Worm (Caenorhabditis elegans) whole organism, L4 larva: Measurements from ENCODE around the gene ham-2.
"Not testable (repeated sequence)": the region's sequence is repeated elsewhere in the genome, so short reads cannot be mapped to it uniquely, and the experiment has no call there.

ENCODE experiments used
- D1046.2 ChIP-seq: fragments of 200-800 bp; sonication (Bioruptor generic); IDR thresholded peaks from 2 replicates; pipeline ENCODE4 v1.3.6; 2022; ENCODE audit warnings: missing genetic modification characterization, missing compliant biosample characterization
- F49E8.2 ChIP-seq: sonication (generic microtip); optimal IDR thresholded peaks from 2 replicates; lab custom pipeline; 2016; ENCODE audit warnings: missing compliant biosample characterization, mild to moderate bottlenecking, missing genetic modification characterization, borderline replicate concordance
- arid-1 ChIP-seq: fragments of 200-800 bp; sonication (Bioruptor generic); conservative IDR thresholded peaks from 2 replicates; pipeline ENCODE4 v1.3.6; 2022; ENCODE audit warnings: missing genetic modification reagents, missing genetic modification characterization, missing compliant biosample characterization
- ceh-28 ChIP-seq: fragments of 150-350 bp; optimal IDR thresholded peaks from 2 replicates; lab custom pipeline; 2014; ENCODE audit warnings: missing biosample characterization, missing genetic modification reagents, missing genetic modification characterization
- dmd-8 ChIP-seq: fragments of 200-800 bp; sonication (Bioruptor generic); IDR thresholded peaks from 2 replicates; pipeline ENCODE4 v1.3.6; 2022; ENCODE audit warnings: missing genetic modification characterization, missing compliant biosample characterization
- duxl-1 ChIP-seq: sonication (generic microtip); optimal IDR thresholded peaks from 2 replicates; lab custom pipeline; 2016; ENCODE audit warnings: mild to moderate bottlenecking, missing genetic modification characterization, moderate library complexity, missing compliant biosample characterization; ENCODE audit not compliant: poor library complexity
- hlh-30 ChIP-seq: sonication (generic microtip); optimal IDR thresholded peaks from 2 replicates; lab custom pipeline; 2017; ENCODE audit warnings: antibody characterized with exemption, mild to moderate bottlenecking, missing genetic modification characterization, missing compliant biosample characterization; ENCODE audit not compliant: insufficient read depth
- lim-7 ChIP-seq: fragments of 200-800 bp; sonication (Bioruptor generic); IDR thresholded peaks from 2 replicates; pipeline ENCODE4 v1.3.6; 2022; ENCODE audit warnings: missing genetic modification characterization, missing compliant biosample characterization
- lin-13 ChIP-seq: fragments of 150-350 bp; optimal IDR thresholded peaks from 2 replicates; lab custom pipeline; 2014; ENCODE audit warnings: missing biosample characterization, missing genetic modification reagents, missing genetic modification characterization
- lsy-2 ChIP-seq, 2 experiments: fragments of 150-350 bp in 1 of 2; sonication (generic microtip) in 1 of 2; optimal IDR thresholded peaks; 2 replicates each; lab custom pipeline; 2014 to 2017; ENCODE audit warnings: missing biosample characterization in 2 of 2, missing genetic modification characterization in 2 of 2
- mdt-29 ChIP-seq: fragments of 200-800 bp; sonication (Bioruptor generic); IDR thresholded peaks from 2 replicates; pipeline ENCODE4 v1.3.6; 2022; ENCODE audit warnings: missing genetic modification reagents, missing genetic modification characterization, missing compliant biosample characterization
- mep-1 ChIP-seq: fragments of 150-350 bp; sonication (generic microtip); optimal IDR thresholded peaks from 3 replicates; lab custom pipeline; 2014; ENCODE audit warnings: missing biosample characterization, missing genetic modification characterization
- mes-2 ChIP-seq: sonication (generic microtip); optimal IDR thresholded peaks from 2 replicates; lab custom pipeline; 2016; ENCODE audit warnings: missing genotype, mild to moderate bottlenecking, missing genetic modification characterization, missing compliant biosample characterization; ENCODE audit not compliant: poor library complexity, severe bottlenecking
- mxl-3 ChIP-seq: fragments of 200-800 bp; sonication (Bioruptor generic); optimal IDR thresholded peaks from 2 replicates; lab custom pipeline; 2018; ENCODE audit warnings: mild to moderate bottlenecking, missing genetic modification characterization, missing compliant biosample characterization
- nhr-25 ChIP-seq: sonication (generic microtip); optimal IDR thresholded peaks from 2 replicates; lab custom pipeline; 2017; ENCODE audit warnings: missing genetic modification characterization, mild to moderate bottlenecking, missing compliant biosample characterization, antibody characterized with exemption, moderate library complexity, borderline replicate concordance; ENCODE audit not compliant: insufficient read depth
- nhr-48 ChIP-seq: sonication (generic microtip); optimal IDR thresholded peaks from 2 replicates; lab custom pipeline; 2016; ENCODE audit warnings: mild to moderate bottlenecking, missing genetic modification characterization, missing compliant biosample characterization
- nhr-6 ChIP-seq: fragments of 150-350 bp; optimal IDR thresholded peaks from 2 replicates; lab custom pipeline; 2014; ENCODE audit warnings: missing biosample characterization, missing genetic modification characterization
- nhr-76 ChIP-seq: fragments of 150-350 bp; optimal IDR thresholded peaks from 2 replicates; lab custom pipeline; 2014; ENCODE audit warnings: missing biosample characterization, missing genetic modification characterization
- pha-4 ChIP-seq, 2 experiments: fragments of 150-350 bp in 1 of 2; fragments of 200-800 bp in 1 of 2; sonication (Bioruptor generic) in 1 of 2; IDR thresholded peaks in 1 of 2; optimal IDR thresholded peaks in 1 of 2; 2 replicates each; pipeline versions ENCODE4 v1.3.6 to Lab custom; 2014 to 2022; ENCODE audit warnings: missing genetic modification characterization in 2 of 2, missing genetic modification reagents in 2 of 2, missing biosample characterization in 1 of 2, missing compliant biosample characterization in 1 of 2
- php-3 ChIP-seq: fragments of 200-800 bp; sonication (Bioruptor generic); IDR thresholded peaks from 2 replicates; pipeline ENCODE4 v1.3.6; 2022; ENCODE audit warnings: missing genetic modification reagents, missing genetic modification characterization, missing compliant biosample characterization
- rbr-2 ChIP-seq: sonication (generic microtip); optimal IDR thresholded peaks from 2 replicates; lab custom pipeline; 2016; ENCODE audit warnings: missing genotype, missing genetic modification characterization, missing compliant biosample characterization
- saeg-2 ChIP-seq: fragments of 200-800 bp; sonication (Bioruptor generic); IDR thresholded peaks from 2 replicates; pipeline ENCODE4 v1.3.6; 2022; ENCODE audit warnings: missing genetic modification reagents, missing genetic modification characterization, missing compliant biosample characterization
- sdz-12 ChIP-seq: fragments of 200-800 bp; sonication (Bioruptor generic); optimal IDR thresholded peaks from 2 replicates; lab custom pipeline; 2018; ENCODE audit warnings: mild to moderate bottlenecking, missing genetic modification characterization, missing compliant biosample characterization
- snpc-1.2 ChIP-seq: fragments of 200-800 bp; sonication (Bioruptor generic); IDR thresholded peaks from 2 replicates; pipeline ENCODE4 v1.3.6; 2022; ENCODE audit warnings: missing genetic modification reagents, missing genetic modification characterization, missing compliant biosample characterization
- spr-1 ChIP-seq: sonication (generic microtip); optimal IDR thresholded peaks from 2 replicates; lab custom pipeline; 2016; ENCODE audit warnings: mild to moderate bottlenecking, missing genetic modification characterization, missing compliant biosample characterization
- spr-3 ChIP-seq: fragments of 200-800 bp; sonication (Bioruptor generic); optimal IDR thresholded peaks from 2 replicates; lab custom pipeline; 2018; ENCODE audit warnings: mild to moderate bottlenecking, missing genetic modification characterization, missing compliant biosample characterization

The ham-2 gene

DNA sequence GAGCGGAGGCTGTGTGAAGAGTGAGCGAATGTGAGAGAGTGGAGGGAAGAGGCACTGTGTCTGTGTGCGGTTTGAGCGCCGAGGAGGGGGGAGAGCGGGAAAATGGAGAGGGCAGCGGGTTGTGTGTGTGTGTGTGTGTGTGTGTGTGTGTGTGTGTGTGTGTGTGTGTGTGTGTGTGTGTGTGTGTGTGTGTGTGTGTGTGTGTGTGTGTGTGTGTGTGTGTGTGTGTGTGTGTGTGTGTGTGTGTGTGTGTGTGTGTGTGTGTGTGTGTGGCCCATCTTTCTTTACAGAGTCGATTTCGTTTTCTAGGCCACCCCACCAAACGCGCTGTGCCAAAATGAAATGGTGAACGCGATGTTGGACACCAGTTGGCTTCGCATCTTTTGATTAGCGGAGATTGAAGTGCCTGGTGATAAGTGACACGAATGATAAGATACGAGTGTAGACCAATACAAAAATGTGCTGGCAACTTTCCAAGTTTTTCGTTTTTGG lies 52.0 kb downstream of the ham-2 start (continued):
- TF ChIP-seq pha-4 (GFP tag; IDR thresholded peaks at IDR 0.05; lab: Robert Waterston, UW) (peak; percentile 94; the same call in 1 of the 2 replicates), rbr-2 (peak; percentile 76), mep-1 (tag; lab: Kevin White, UChicago) (peak; percentile 81), lsy-2 (tag; optimal IDR thresholded peaks at IDR 0.05; lab: Kevin White, UChicago) (peak in 1 of 2 experiments; percentile 35), duxl-1 (tag; lab: Kevin White, UChicago) (peak; percentile 26), spr-3 (GFP tag; lab: Kevin White, UChicago) (peak; percentile 88), php-3 (peak; percentile 76; the same call in 1 of the 2 replicates), saeg-2 (GFP tag; lab: Robert Waterston, UW) (peak; percentile 92), lin-13 (GFP tag; lab: Kevin White, UChicago) (peak; percentile 22), nhr-48 (tag; lab: Kevin White, UChicago) (peak; percentile 56), D1046.2 (GFP tag; lab: Robert Waterston, UW) (peak; percentile 53; the same call in 1 of the 2 replicates), arid-1 (peak; percentile 84), mes-2 (tag; lab: Kevin White, UChicago) (peak; percentile 55), sdz-12 (GFP tag; lab: Kevin White, UChicago) (peak; percentile 85), nhr-6 (peak; percentile 56), mxl-3 (GFP tag; lab: Kevin White, UChicago) (peak; percentile 93), mdt-29 (peak; percentile 55; the same call in 1 of the 2 replicates), nhr-25 (tag; lab: Kevin White, UChicago) (peak; percentile 97), spr-1 (tag; lab: Kevin White, UChicago) (peak; percentile 24)
- not testable (repeated sequence) for TF ChIP-seq pha-4 (tag; optimal IDR thresholded peaks at IDR 0.05; lab: Kevin White, UChicago)

- TF ChIP-seq nhr-76 (no peak), F49E8.2 (no peak), dmd-8 (no peak), ceh-28 (tag; lab: Kevin White, UChicago) (no peak), hlh-30 (tag; lab: Kevin White, UChicago) (peak; percentile 15), snpc-1.2 (GFP tag; lab: Robert Waterston, UW) (peak; percentile 67; the same call in 1 of the 2 replicates), lim-7 (GFP tag; lab: Robert Waterston, UW) (peak; percentile 60)
Measured at ce11 chrX:4607300-4607699, 52.8 kb downstream of the ham-2 start.
